Worm (Caenorhabditis elegans): Measurements from ENCODE around the gene srh-36.

Gene srh-36

ce11 chrV:2813856-2814255 lies 7.6 kb downstream of the srh-36 start, which contains the start of gene F54E2.9:
F54E2.9 (minus strand) TSS chrV:2813987.
- TF ChIP-seq ztf-23 (GFP tag; IDR thresholded peaks at IDR 0.05), result no peak

ce11 chrV:2810164-2810563 lies 11.3 kb downstream of the srh-36 start, which contains the start of gene F54E2.1:
F54E2.1 (plus strand) TSS chrV:2810398.
- TF ChIP-seq ref-1 (GFP tag; conservative IDR thresholded peaks at IDR 0.05) (no peak), tab-1 (GFP tag; IDR thresholded peaks at IDR 0.05) (no peak), klf-2 (GFP tag; conservative IDR thresholded peaks at IDR 0.05) (no peak), med-1 (GFP tag; optimal IDR thresholded peaks at IDR 0.05; ENCODE audit: insufficient read depth) (no peak), ztf-29 (GFP tag; IDR thresholded peaks at IDR 0.05) (no peak), cog-1 (tag; optimal IDR thresholded peaks at IDR 0.05) (no peak), flt-1 (GFP tag; IDR thresholded peaks at IDR 0.05) (no peak), ztf-23 (GFP tag; IDR thresholded peaks at IDR 0.05) (no peak), T22C8.4 (GFP tag; IDR thresholded peaks at IDR 0.05) (no peak)

- no peak for TF ChIP-seq T22C8.4 (GFP tag; IDR thresholded peaks at IDR 0.05)
- no peak for TF ChIP-seq klf-2 (GFP tag; conservative IDR thresholded peaks at IDR 0.05)
- TF ChIP-seq tab-1 (GFP tag; IDR thresholded peaks at IDR 0.05), result no peak
- no peak for TF ChIP-seq flt-1 (GFP tag; IDR thresholded peaks at IDR 0.05)
- no peak for TF ChIP-seq ref-1 (GFP tag; conservative IDR thresholded peaks at IDR 0.05)
- TF ChIP-seq med-1 (GFP tag; optimal IDR thresholded peaks at IDR 0.05; ENCODE audit: insufficient read depth), result no peak
- no peak for TF ChIP-seq ztf-23 (GFP tag; IDR thresholded peaks at IDR 0.05)
- TF ChIP-seq cog-1 (tag; optimal IDR thresholded peaks at IDR 0.05), result no peak
- TF ChIP-seq ztf-29 (GFP tag; IDR thresholded peaks at IDR 0.05), result no peak
These were observed 12.0 kb downstream of the srh-36 start for ce11 chrV:2809443-2809842.

ce11 chrV:2807760-2808159 lies 13.7 kb downstream of the srh-36 start, which contains the start of gene ketn-1:
ketn-1 (minus strand) TSS chrV:2807860.
- TF ChIP-seq ref-1 (GFP tag; conservative IDR thresholded peaks at IDR 0.05), result no peak
- no peak for TF ChIP-seq ztf-23 (GFP tag; IDR thresholded peaks at IDR 0.05)
- no peak for TF ChIP-seq med-1 (GFP tag; optimal IDR thresholded peaks at IDR 0.05; ENCODE audit: insufficient read depth)
- no peak for TF ChIP-seq ztf-29 (GFP tag; IDR thresholded peaks at IDR 0.05)
- TF ChIP-seq flt-1 (GFP tag; IDR thresholded peaks at IDR 0.05), result no peak
- no peak for TF ChIP-seq klf-2 (GFP tag; conservative IDR thresholded peaks at IDR 0.05)
- no peak for TF ChIP-seq cog-1 (tag; optimal IDR thresholded peaks at IDR 0.05)
- no peak for TF ChIP-seq T22C8.4 (GFP tag; IDR thresholded peaks at IDR 0.05)
- TF ChIP-seq tab-1 (GFP tag; IDR thresholded peaks at IDR 0.05), result no peak

ce11 chrV:2803258-2803657 lies 18.2 kb downstream of the srh-36 start:
- TF ChIP-seq ztf-23 (GFP tag; IDR thresholded peaks at IDR 0.05), result no peak
- no peak for TF ChIP-seq cog-1 (tag; optimal IDR thresholded peaks at IDR 0.05)
- no peak for TF ChIP-seq ztf-29 (GFP tag; IDR thresholded peaks at IDR 0.05)
- TF ChIP-seq ref-1 (GFP tag; conservative IDR thresholded peaks at IDR 0.05), result no peak
- no peak for TF ChIP-seq T22C8.4 (GFP tag; IDR thresholded peaks at IDR 0.05)
- no peak for TF ChIP-seq med-1 (GFP tag; optimal IDR thresholded peaks at IDR 0.05; ENCODE audit: insufficient read depth)
- TF ChIP-seq flt-1 (GFP tag; IDR thresholded peaks at IDR 0.05), result no peak
- no peak for TF ChIP-seq klf-2 (GFP tag; conservative IDR thresholded peaks at IDR 0.05)
- TF ChIP-seq tab-1 (GFP tag; IDR thresholded peaks at IDR 0.05), result no peak

ce11 chrV:2801955-2802354 lies 19.5 kb downstream of the srh-36 start:
- no peak for TF ChIP-seq T22C8.4 (GFP tag; IDR thresholded peaks at IDR 0.05)
- no peak for TF ChIP-seq cog-1 (tag; optimal IDR thresholded peaks at IDR 0.05)
- TF ChIP-seq ztf-29 (GFP tag; IDR thresholded peaks at IDR 0.05), result no peak

ce11 chrV:2800676-2801075 lies 20.8 kb downstream of the srh-36 start:
- TF ChIP-seq med-1 (GFP tag; optimal IDR thresholded peaks at IDR 0.05; ENCODE audit: insufficient read depth), result no peak

ce11 chrV:2799172-2799869 lies 22.1 kb downstream of the srh-36 start:
- no peak for TF ChIP-seq med-1 (GFP tag; optimal IDR thresholded peaks at IDR 0.05; ENCODE audit: insufficient read depth)
- no peak for TF ChIP-seq tab-1 (GFP tag; IDR thresholded peaks at IDR 0.05)
- no peak for TF ChIP-seq ztf-23 (GFP tag; IDR thresholded peaks at IDR 0.05)
- TF ChIP-seq cog-1 (tag; optimal IDR thresholded peaks at IDR 0.05), result no peak
- no peak for TF ChIP-seq T22C8.4 (GFP tag; IDR thresholded peaks at IDR 0.05)
- no peak for TF ChIP-seq ref-1 (GFP tag; conservative IDR thresholded peaks at IDR 0.05)
- no peak for TF ChIP-seq klf-2 (GFP tag; conservative IDR thresholded peaks at IDR 0.05)
- no peak for TF ChIP-seq ztf-29 (GFP tag; IDR thresholded peaks at IDR 0.05)
- no peak for TF ChIP-seq flt-1 (GFP tag; IDR thresholded peaks at IDR 0.05)

- no peak for TF ChIP-seq klf-2 (GFP tag; conservative IDR thresholded peaks at IDR 0.05)
- TF ChIP-seq ref-1 (GFP tag; conservative IDR thresholded peaks at IDR 0.05), result no peak
- TF ChIP-seq tab-1 (GFP tag; IDR thresholded peaks at IDR 0.05), result no peak
- TF ChIP-seq cog-1 (tag; optimal IDR thresholded peaks at IDR 0.05), result no peak
- TF ChIP-seq T22C8.4 (GFP tag; IDR thresholded peaks at IDR 0.05), result no peak
- TF ChIP-seq ztf-23 (GFP tag; IDR thresholded peaks at IDR 0.05), result no peak
- no peak for TF ChIP-seq med-1 (GFP tag; optimal IDR thresholded peaks at IDR 0.05; ENCODE audit: insufficient read depth)
- no peak for TF ChIP-seq ztf-29 (GFP tag; IDR thresholded peaks at IDR 0.05)
These were observed 25.5 kb downstream of the srh-36 start, which contains the start of gene F54E2.2 for ce11 chrV:2795998-2796397. F54E2.2 (plus strand) TSS chrV:2796298.

ce11 chrV:2792958-2793357 lies 28.5 kb downstream of the srh-36 start:
- no peak for TF ChIP-seq ztf-29 (GFP tag; IDR thresholded peaks at IDR 0.05)
- TF ChIP-seq flt-1 (GFP tag; IDR thresholded peaks at IDR 0.05), result no peak
- no peak for TF ChIP-seq ref-1 (GFP tag; conservative IDR thresholded peaks at IDR 0.05)
- no peak for TF ChIP-seq tab-1 (GFP tag; IDR thresholded peaks at IDR 0.05)
- no peak for TF ChIP-seq klf-2 (GFP tag; conservative IDR thresholded peaks at IDR 0.05)
- TF ChIP-seq T22C8.4 (GFP tag; IDR thresholded peaks at IDR 0.05), result no peak
- no peak for TF ChIP-seq med-1 (GFP tag; optimal IDR thresholded peaks at IDR 0.05; ENCODE audit: insufficient read depth)
- TF ChIP-seq cog-1 (tag; optimal IDR thresholded peaks at IDR 0.05), result no peak
- no peak for TF ChIP-seq ztf-23 (GFP tag; IDR thresholded peaks at IDR 0.05)
